Worm (Caenorhabditis elegans): ENCODE results near the gene K02D10.4.

The K02D10.4 gene

DNA sequence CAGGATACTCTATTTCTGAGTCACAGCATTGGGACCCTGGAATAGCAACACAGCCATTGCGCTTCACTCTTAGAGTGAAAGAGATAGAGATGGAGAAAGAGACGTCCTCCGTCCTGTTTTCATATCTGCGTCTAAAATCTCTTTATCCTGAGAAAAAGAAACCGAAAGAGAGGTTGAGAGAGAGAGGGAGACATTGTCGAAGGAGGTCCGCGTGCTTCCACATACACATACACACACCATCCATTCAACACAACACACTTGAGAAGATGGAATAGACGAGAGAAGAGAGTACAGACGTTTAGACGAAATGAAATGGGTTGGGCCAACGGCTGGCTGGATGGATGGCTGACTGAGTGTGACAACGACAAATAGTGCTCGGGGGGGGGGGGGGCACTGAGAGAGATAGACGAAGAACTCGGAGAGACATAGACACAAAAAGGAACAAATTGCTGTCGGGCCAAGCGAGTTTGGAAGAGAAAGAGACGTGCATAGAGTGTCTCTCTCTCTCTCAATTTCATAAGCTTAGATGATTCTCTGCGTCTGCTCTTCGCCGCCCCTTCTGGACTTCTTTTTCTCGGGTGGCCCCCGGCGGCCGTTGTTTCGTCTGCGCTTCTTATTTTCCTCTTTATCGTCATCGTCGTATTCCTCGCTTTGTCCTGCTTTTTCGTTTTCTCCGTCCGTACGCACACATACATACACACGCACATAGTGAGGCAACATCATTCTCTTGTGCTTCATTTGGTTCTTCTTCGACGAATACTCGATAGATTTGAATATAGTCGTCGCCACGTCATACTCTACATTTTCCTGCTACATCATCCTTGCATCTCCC is 20.4 kb upstream of the K02D10.4 start, which contains the start of gene F54F2.6 (continued):
- TF ChIP-seq unc-62 (GFP tag; optimal IDR thresholded peaks at IDR 0.05) (peak; percentile 69), F16B12.6 (tag; optimal IDR thresholded peaks at IDR 0.05) (peak; percentile 8), isw-1 (GFP tag; IDR thresholded peaks at IDR 0.05) (peak; percentile 73), alr-1 (tag; optimal IDR thresholded peaks at IDR 0.05; ENCODE audit: borderline replicate concordance) (no peak), snu-23 (GFP tag; optimal IDR thresholded peaks at IDR 0.05) (peak; percentile 90), egl-13 (tag; optimal IDR thresholded peaks at IDR 0.05) (peak; percentile 93), pax-3 (tag; optimal IDR thresholded peaks at IDR 0.05) (peak; percentile 86), unc-86 (tag; optimal IDR thresholded peaks at IDR 0.05) (peak; percentile 98), mef-2 (tag; optimal IDR thresholded peaks at IDR 0.05) (peak; percentile 84), skn-1 (tag; optimal IDR thresholded peaks at IDR 0.05) (no peak), dpl-1 (GFP tag; optimal IDR thresholded peaks at IDR 0.05) (peak; percentile 26 to 60 (median 51)), Y116A8C.19 (tag; optimal IDR thresholded peaks at IDR 0.05; ENCODE audit: borderline replicate concordance) (no peak), tbx-2 (tag; optimal IDR thresholded peaks at IDR 0.05) (peak; percentile 97), hlh-4 (tag; optimal IDR thresholded peaks at IDR 0.05) (no peak), lin-14 (GFP tag; optimal IDR thresholded peaks at IDR 0.05) (peak; percentile 100), nhr-84 (tag; optimal IDR thresholded peaks at IDR 0.05) (no peak), ceh-88 (GFP tag; IDR thresholded peaks at IDR 0.05) (peak; percentile 73), aha-1 (tag; optimal IDR thresholded peaks at IDR 0.05) (peak; percentile 46), nhr-76 (tag; optimal IDR thresholded peaks at IDR 0.05) (peak; percentile 32), nhr-90 (tag; optimal IDR thresholded peaks at IDR 0.05; ENCODE audit: poor library complexity) (peak; percentile 54), grh-1 (GFP tag; IDR thresholded peaks at IDR 0.05) (peak; percentile 55; the same call in 1 of the 2 replicates), lin-39 (tag; optimal IDR thresholded peaks at IDR 0.05) (peak; percentile 63), ceh-82 (tag; optimal IDR thresholded peaks at IDR 0.05) (peak; percentile 74 to 86 (median 75)), nhr-85 (tag) (peak; percentile 97), ama-1 (optimal IDR thresholded peaks at IDR 0.05) (no peak), hlh-17 (GFP tag; optimal IDR thresholded peaks at IDR 0.05; ENCODE audit: borderline replicate concordance) (no peak), sup-37 (GFP tag; optimal IDR thresholded peaks at IDR 0.05) (peak; percentile 86), swsn-7 (tag; optimal IDR thresholded peaks at IDR 0.05) (peak; percentile 94), hpl-2 (GFP tag; optimal IDR thresholded peaks at IDR 0.05) (no peak), unc-98 (GFP tag; IDR thresholded peaks at IDR 0.05) (no peak; the same call in 1 of the 2 replicates), lir-3 (tag; optimal IDR thresholded peaks at IDR 0.05; ENCODE audit: poor library complexity) (peak; percentile 60), nhr-71 (tag; optimal IDR thresholded peaks at IDR 0.05) (peak; percentile 98), snpc-4 (tag; optimal IDR thresholded peaks at IDR 0.05) (peak; percentile 62), pag-3 (tag; optimal IDR thresholded peaks at IDR 0.05; ENCODE audit: borderline replicate concordance, insufficient read depth) (no peak), fkh-4 (tag; optimal IDR thresholded peaks at IDR 0.05; ENCODE audit: borderline replicate concordance) (peak; percentile 79), dsc-1 (tag; optimal IDR thresholded peaks at IDR 0.05) (peak; percentile 89), unc-30 (tag; optimal IDR thresholded peaks at IDR 0.05) (peak; percentile 20), sptf-1 (tag; optimal IDR thresholded peaks at IDR 0.05) (no peak), fkh-10 (GFP tag; optimal IDR thresholded peaks at IDR 0.05) (peak; percentile 90), C34B4.2 (tag; optimal IDR thresholded peaks at IDR 0.05) (no peak), efl-3 (GFP tag; optimal IDR thresholded peaks at IDR 0.05) (no peak), blmp-1 (tag; optimal IDR thresholded peaks at IDR 0.05) (peak; percentile 84), C04F5.9 (tag; optimal IDR thresholded peaks at IDR 0.05) (no peak), pqm-1 (tag; optimal IDR thresholded peaks at IDR 0.05) (no peak), ces-1 (GFP tag; optimal IDR thresholded peaks at IDR 0.05) (no peak), lin-35 (GFP tag; optimal IDR thresholded peaks at IDR 0.05) (peak; percentile 61 to 67), sox-4 (tag; optimal IDR thresholded peaks at IDR 0.05) (peak; percentile 59), lsy-2 (tag; optimal IDR thresholded peaks at IDR 0.05) (peak; percentile 84 to 89), zag-1 (tag; optimal IDR thresholded peaks at IDR 0.05) (peak; percentile 71), nhr-20 (tag; optimal IDR thresholded peaks at IDR 0.05) (peak; percentile 90)
